Worm (Caenorhabditis elegans) whole organism, early embryonic: ENCODE results near the gene K03H1.12.
A peak's percentile ranks its signal among the peaks of the same experiment; 100 is the strongest.

Experiments used
- B0310.2 ChIP-seq: sonication (generic microtip); optimal IDR thresholded peaks from 2 replicates; lab custom pipeline; 2016; ENCODE audit warnings: mild to moderate bottlenecking, missing genetic modification characterization, missing compliant biosample characterization
- F13C5.2 ChIP-seq: sonication (generic microtip); optimal IDR thresholded peaks from 2 replicates; lab custom pipeline; 2017; ENCODE audit warnings: mild to moderate bottlenecking, missing genetic modification characterization, inconsistent platforms, missing compliant biosample characterization
- aly-1 ChIP-seq: sonication (generic microtip); optimal IDR thresholded peaks from 2 replicates; lab custom pipeline; 2016; ENCODE audit warnings: missing genetic modification characterization, missing compliant biosample characterization
- ama-1 ChIP-seq: fragments of 150-350 bp; optimal IDR thresholded peaks from 2 replicates; lab custom pipeline; 2014
- ceh-13 ChIP-seq: fragments of 200-800 bp; sonication (Bioruptor generic); optimal IDR thresholded peaks from 2 replicates; lab custom pipeline; 2018; ENCODE audit warnings: mild to moderate bottlenecking, missing genetic modification characterization, missing compliant biosample characterization
- ceh-36 ChIP-seq: sonication (generic microtip); optimal IDR thresholded peaks from 2 replicates; lab custom pipeline; 2016; ENCODE audit warnings: missing genetic modification characterization, inconsistent platforms, missing compliant biosample characterization
- ets-7 ChIP-seq: sonication (generic microtip); optimal IDR thresholded peaks from 2 replicates; lab custom pipeline; 2016; ENCODE audit warnings: missing genotype, missing genetic modification characterization, missing compliant biosample characterization
- flt-1 ChIP-seq: fragments of 200-800 bp; sonication (Bioruptor generic); IDR thresholded peaks from 2 replicates; pipeline ENCODE4 v1.3.6; 2022; ENCODE audit warnings: missing genetic modification characterization, missing compliant biosample characterization
- hmbx-1 ChIP-seq: sonication (generic microtip); optimal IDR thresholded peaks from 2 replicates; lab custom pipeline; 2016; ENCODE audit warnings: mild to moderate bottlenecking, missing genetic modification characterization, missing compliant biosample characterization
- hmg-4 ChIP-seq: fragments of 200-800 bp; sonication (Bioruptor generic); optimal IDR thresholded peaks from 2 replicates; lab custom pipeline; 2018; ENCODE audit warnings: mild to moderate bottlenecking, missing genetic modification characterization, missing compliant biosample characterization
- hnd-1 ChIP-seq: sonication (generic microtip); optimal IDR thresholded peaks from 2 replicates; lab custom pipeline; 2016; ENCODE audit warnings: missing genetic modification characterization, missing compliant biosample characterization
- pes-1 ChIP-seq: fragments of 200-800 bp; sonication (Bioruptor generic); IDR thresholded peaks from 2 replicates; pipeline ENCODE4 v1.3.6; 2022; ENCODE audit warnings: missing genetic modification reagents, missing genetic modification characterization, missing compliant biosample characterization
- scrt-1 ChIP-seq: fragments of 200-800 bp; sonication (Bioruptor generic); IDR thresholded peaks from 2 replicates; pipeline ENCODE4 v1.3.6; 2022; ENCODE audit warnings: missing genetic modification characterization, missing compliant biosample characterization
- sea-1 ChIP-seq: fragments of 200-800 bp; sonication (Bioruptor generic); conservative IDR thresholded peaks from 2 replicates; pipeline ENCODE4 v1.3.6; 2022; ENCODE audit warnings: missing genetic modification characterization, missing compliant biosample characterization
- tbx-11 ChIP-seq: fragments of 200-800 bp; sonication (Bioruptor generic); IDR thresholded peaks from 2 replicates; pipeline ENCODE4 v1.3.6; 2022; ENCODE audit warnings: missing genetic modification characterization, missing compliant biosample characterization
- tbx-37 ChIP-seq: fragments of 200-800 bp; sonication (Bioruptor generic); conservative IDR thresholded peaks from 2 replicates; pipeline ENCODE4 v1.3.6; 2022; ENCODE audit warnings: missing genetic modification reagents, missing genetic modification characterization, missing compliant biosample characterization
- tra-4 ChIP-seq: sonication (generic microtip); optimal IDR thresholded peaks from 2 replicates; lab custom pipeline; 2017; ENCODE audit warnings: missing genetic modification characterization, missing compliant biosample characterization

The K03H1.12 gene

DNA sequence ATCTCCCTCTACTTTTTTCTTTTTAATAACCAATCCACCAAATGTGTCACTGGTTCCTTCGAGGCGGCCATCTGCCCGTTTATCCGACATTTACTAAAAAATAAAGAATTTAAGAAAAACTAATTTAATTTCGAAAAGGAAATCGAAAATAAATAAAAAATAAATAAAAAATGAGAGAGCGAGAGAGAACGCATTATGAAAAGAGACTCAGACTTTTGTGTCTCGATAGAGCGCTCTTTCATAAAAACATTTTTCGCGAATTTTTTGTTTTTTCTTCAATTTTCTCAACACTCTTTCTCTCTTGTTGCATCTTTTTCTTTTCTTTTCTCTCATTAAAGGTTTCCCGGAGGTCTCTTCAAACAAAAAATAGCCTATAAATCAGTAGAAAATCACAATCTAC is 14.7 kb downstream of the K03H1.12 start, which contains the start of gene mog-1:
Gene mog-1 (minus strand): TSS at position 93 of the 400 bp plus-strand sequence.
- TF ChIP-seq ama-1 (lab: Kevin White, UChicago) (no peak), pes-1 (no peak)

DNA sequence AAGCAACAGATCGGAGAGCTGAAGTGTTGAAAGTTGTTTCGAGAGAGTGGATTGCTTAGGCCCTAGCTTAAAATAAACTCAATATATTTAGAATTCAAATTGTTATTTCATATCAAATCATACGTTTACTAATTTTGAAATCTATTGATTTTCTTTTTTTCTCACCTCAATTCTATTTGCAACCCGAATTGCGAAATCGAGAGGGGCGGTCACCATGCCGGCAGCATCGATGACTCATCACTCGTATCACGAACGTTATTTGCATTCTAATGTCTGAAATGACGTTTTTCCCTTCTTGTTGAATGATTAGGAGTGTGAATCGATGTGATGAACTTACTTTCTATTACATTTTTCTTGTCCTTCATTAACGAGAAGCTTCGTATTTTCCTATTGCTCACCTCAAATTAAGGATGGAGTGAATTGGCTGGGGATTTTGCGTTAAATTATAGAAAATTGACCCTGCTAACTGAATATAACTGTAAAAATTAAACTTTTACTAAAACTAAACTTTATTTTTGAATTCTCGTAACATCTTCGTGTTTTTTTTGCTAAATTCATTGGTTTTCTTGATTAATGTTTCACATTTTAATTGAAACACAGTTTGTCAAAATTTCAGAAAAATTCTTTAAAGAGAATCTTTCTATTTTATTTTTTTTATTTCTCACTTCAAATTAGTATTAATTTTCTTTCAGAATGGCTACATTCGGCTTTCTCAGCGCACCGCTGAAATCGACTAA is 15.4 kb downstream of the K03H1.12 start, which contains the start of gene alx-1:
Gene alx-1 (plus strand): TSS at position 687 of the 737 bp plus-strand sequence.
- no peak for TF ChIP-seq sea-1 (GFP tag; lab: Robert Waterston, UW)
- TF ChIP-seq tbx-11 = no peak
- TF ChIP-seq aly-1 = no peak
- TF ChIP-seq tbx-37 (GFP tag; lab: Robert Waterston, UW) = no peak
- no peak for TF ChIP-seq F13C5.2 (tag; lab: Kevin White, UChicago)
- TF ChIP-seq hmg-4 = no peak
- no peak for TF ChIP-seq ceh-36
- TF ChIP-seq hmbx-1 = no peak
- no peak for TF ChIP-seq ama-1 (lab: Kevin White, UChicago)
- TF ChIP-seq hnd-1 (tag; lab: Kevin White, UChicago) = no peak
- TF ChIP-seq ets-7 = no peak
- no peak for TF ChIP-seq flt-1 (GFP tag; lab: Robert Waterston, UW)
- no peak for TF ChIP-seq ceh-13 (GFP tag; lab: Kevin White, UChicago)
- no peak for TF ChIP-seq B0310.2 (tag; lab: Kevin White, UChicago)
- TF ChIP-seq pes-1 = no peak

DNA sequence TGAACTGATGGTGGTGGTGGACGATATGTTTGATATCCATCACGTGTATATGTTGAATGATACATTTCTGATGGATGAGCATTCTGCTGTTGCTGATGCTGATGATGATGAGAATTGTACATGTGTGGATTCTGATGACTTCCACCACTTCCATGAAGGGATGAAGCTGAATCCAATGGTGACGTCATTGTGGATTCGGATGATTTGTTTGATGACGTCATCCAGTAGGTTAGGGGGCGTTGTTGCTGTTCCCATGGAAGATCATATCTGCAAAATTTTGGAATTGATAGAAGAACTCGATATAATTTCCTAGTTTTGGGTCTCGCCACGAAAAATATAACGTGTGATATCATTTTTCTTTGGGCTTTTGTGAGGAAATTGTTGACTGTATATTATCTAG is 22.0 kb downstream of the K03H1.12 start:
- TF ChIP-seq tbx-37 (GFP tag; lab: Robert Waterston, UW) (no peak), tra-4 (tag; lab: Kevin White, UChicago) (no peak), flt-1 (GFP tag; lab: Robert Waterston, UW) (no peak), ceh-36 (no peak), F13C5.2 (tag; lab: Kevin White, UChicago) (no peak), hnd-1 (tag; lab: Kevin White, UChicago) (no peak), aly-1 (no peak)

DNA sequence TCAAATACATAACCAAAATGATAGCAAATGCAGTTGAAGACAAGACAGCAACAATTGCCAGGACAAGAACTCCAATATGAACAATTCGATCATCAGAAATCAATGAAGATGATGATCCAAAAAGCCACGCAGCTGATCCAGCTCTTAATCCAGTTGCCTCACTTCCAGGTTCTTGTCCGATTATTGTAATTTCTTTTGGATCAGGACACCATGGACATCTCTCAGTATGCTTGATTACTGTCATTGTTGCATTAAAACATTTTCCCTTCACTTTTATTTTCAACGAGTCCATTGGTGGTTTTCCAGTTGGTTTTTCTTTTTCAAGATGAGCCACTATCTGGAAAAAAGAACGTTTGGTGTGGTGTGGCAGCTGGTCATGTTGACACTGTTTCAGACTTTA is 23.0 kb downstream of the K03H1.12 start:
- TF ChIP-seq tbx-37 (GFP tag; lab: Robert Waterston, UW) (no peak), tra-4 (tag; lab: Kevin White, UChicago) (no peak), ceh-13 (GFP tag; lab: Kevin White, UChicago) (no peak), ceh-36 (no peak), hmg-4 (no peak), B0310.2 (tag; lab: Kevin White, UChicago) (no peak), hnd-1 (tag; lab: Kevin White, UChicago) (no peak), aly-1 (no peak), hmbx-1 (no peak), ets-7 (no peak), sea-1 (GFP tag; lab: Robert Waterston, UW) (no peak), tbx-11 (no peak), pes-1 (no peak), F13C5.2 (tag; lab: Kevin White, UChicago) (no peak), scrt-1 (GFP tag; lab: Robert Waterston, UW) (no peak), ama-1 (lab: Kevin White, UChicago) (no peak), flt-1 (GFP tag; lab: Robert Waterston, UW) (no peak)

DNA sequence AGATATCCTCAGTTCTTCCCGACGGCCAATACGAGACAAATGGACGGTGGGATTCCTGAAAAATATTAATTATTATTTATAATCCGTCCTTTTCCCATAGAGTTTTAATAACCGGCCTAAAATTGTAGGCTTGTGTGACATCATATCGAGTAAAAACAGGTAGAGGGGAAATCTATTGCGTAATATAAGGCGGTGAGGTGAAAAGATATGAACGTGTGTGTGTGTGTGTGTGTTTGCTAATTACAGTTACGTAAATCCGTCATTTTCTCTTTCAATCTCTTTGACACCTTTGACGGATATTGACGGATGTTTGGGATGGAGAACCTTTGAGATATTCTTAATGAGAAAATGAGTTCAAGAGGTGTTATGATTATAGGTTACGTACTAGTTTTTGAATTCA is 24.0 kb downstream of the K03H1.12 start:
- TF ChIP-seq ceh-36 (peak; percentile 58), pes-1 (0 out of 2 replicates have a peak, but pooled peaks have one; percentile 15), tbx-11 (no peak), sea-1 (GFP tag; lab: Robert Waterston, UW) (no peak)

DNA sequence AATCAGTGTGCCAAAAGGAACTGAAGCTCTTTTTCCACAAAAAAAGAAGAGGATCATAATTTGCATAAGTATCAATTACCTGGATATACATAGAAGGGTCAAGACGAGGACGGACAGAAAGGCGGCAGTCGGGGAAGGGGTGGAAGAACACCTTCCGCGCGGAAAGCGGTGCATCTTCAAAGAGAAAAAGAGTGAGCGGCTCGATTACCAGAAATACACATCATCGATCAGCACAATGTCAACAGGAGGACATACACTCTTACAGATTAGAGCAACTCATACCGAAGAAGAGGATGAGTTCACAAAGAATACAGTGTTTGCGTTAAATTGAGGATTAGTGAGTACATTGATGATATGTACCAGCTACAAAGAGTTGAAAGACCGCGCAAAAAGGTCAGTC is 27.9 kb downstream of the K03H1.12 start:
- TF ChIP-seq tbx-11 (no peak), B0310.2 (tag; lab: Kevin White, UChicago) (no peak), aly-1 (no peak), hmbx-1 (no peak), hmg-4 (peak; percentile 43)

DNA sequence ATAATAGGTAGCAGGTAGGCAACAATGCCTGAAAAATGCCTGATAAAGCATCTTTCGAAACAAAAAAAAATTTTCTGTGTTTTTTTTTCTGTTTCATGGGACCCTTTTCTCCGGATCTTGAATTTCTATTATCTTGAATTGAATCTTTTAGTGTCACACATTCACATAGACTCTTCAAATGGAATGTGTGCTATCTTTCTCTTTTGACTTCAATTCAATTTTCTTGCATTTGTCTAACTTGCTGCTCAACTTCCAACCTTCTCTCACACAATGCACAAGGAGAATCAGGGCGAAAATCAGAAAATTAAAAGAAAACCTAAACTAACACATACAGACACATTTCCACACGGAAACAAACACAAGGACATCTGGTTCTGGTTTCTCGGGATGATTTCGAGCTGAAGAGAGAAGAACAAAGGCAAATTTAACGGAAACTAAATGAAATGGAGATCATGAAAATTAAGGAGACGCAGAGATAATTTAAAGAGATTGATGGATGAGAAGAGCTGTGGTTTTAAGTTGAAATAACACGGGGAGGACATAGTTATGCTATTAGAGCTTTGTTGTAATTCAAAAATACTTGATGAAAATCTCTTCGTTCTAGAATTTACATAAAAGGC is 30.9 kb downstream of the K03H1.12 start:
- no peak for TF ChIP-seq ama-1 (lab: Kevin White, UChicago)
- no peak for TF ChIP-seq tra-4 (tag; lab: Kevin White, UChicago)
- TF ChIP-seq ceh-13 (GFP tag; lab: Kevin White, UChicago) = no peak

DNA sequence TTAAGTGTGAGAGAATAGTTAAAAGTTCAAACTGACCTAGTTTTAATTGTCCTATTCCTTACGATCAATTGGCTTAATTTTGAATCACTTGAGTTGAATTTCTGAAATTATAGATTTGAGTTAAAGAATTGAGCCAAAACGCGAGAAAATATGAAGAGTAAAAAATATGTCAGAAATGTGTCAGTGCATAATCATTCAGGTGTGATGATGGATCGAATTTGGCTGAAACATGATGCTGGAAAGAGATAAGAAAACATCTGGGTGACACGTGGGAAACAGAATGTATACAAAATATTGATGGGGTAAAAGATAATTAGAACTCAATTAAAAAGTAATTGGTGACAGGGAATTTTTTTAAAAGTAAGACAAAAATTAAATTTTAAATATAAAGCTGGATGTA is 32.3 kb downstream of the K03H1.12 start, which contains the start of gene R10E12.2:
Gene R10E12.2 (minus strand): TSS at position 101 of the 400 bp plus-strand sequence.
- no peak for TF ChIP-seq tbx-37 (GFP tag; lab: Robert Waterston, UW)
- TF ChIP-seq tra-4 (tag; lab: Kevin White, UChicago) = no peak
- TF ChIP-seq scrt-1 (GFP tag; lab: Robert Waterston, UW) = no peak
- no peak for TF ChIP-seq ama-1 (lab: Kevin White, UChicago)
- no peak for TF ChIP-seq B0310.2 (tag; lab: Kevin White, UChicago)
- TF ChIP-seq sea-1 (GFP tag; lab: Robert Waterston, UW) = no peak
- no peak for TF ChIP-seq hmg-4
- no peak for TF ChIP-seq hnd-1 (tag; lab: Kevin White, UChicago)
- TF ChIP-seq aly-1 = no peak
- no peak for TF ChIP-seq ceh-13 (GFP tag; lab: Kevin White, UChicago)
- no peak for TF ChIP-seq pes-1
- no peak for TF ChIP-seq hmbx-1
- no peak for TF ChIP-seq flt-1 (GFP tag; lab: Robert Waterston, UW)
- TF ChIP-seq F13C5.2 (tag; lab: Kevin White, UChicago) = no peak
- TF ChIP-seq ceh-36 = no peak
- no peak for TF ChIP-seq ets-7
- no peak for TF ChIP-seq tbx-11
